Fruit fly (Drosophila melanogaster) whole organism, wandering third instar larva: ENCODE measurements around the gene Swip-1.
A peak's percentile ranks its signal among the peaks of the same experiment; 100 is the strongest.

Experiments
- Abd-B ChIP-seq: fragments of >200 bp; optimal IDR thresholded peaks from 2 replicates; lab custom pipeline; 2017; ENCODE audit warnings: missing biosample characterization, missing genetic modification characterization
- CG32264 ChIP-seq: fragments of 200-800 bp; sonication (Bioruptor generic); optimal IDR thresholded peaks from 2 replicates; lab custom pipeline; 2016; ENCODE audit warnings: missing biosample characterization, missing genetic modification characterization
- CG9705 ChIP-seq: fragments of 200-800 bp; sonication (Bioruptor generic); optimal IDR thresholded peaks from 2 replicates; lab custom pipeline; 2018; ENCODE audit warnings: missing biosample characterization, mild to moderate bottlenecking, missing genetic modification characterization
- CrebA ChIP-seq: fragments of 200-800 bp; sonication (Bioruptor generic); optimal IDR thresholded peaks from 2 replicates; lab custom pipeline; 2016; ENCODE audit warnings: missing biosample characterization, mild to moderate bottlenecking, missing genetic modification characterization, borderline replicate concordance
- Dfd ChIP-seq: fragments of >200 bp; optimal IDR thresholded peaks from 2 replicates; lab custom pipeline; 2017; ENCODE audit warnings: missing biosample characterization, missing genetic modification characterization
- Dif ChIP-seq: fragments of 200-275, 200-300 bp; sonication (Bioruptor generic); optimal IDR thresholded peaks from 2 replicates; lab custom pipeline; 2018; ENCODE audit warnings: missing biosample characterization, missing genetic modification characterization; ENCODE audit not compliant: partially characterized antibody
- GATAd ChIP-seq: sonication (Bioruptor generic); optimal IDR thresholded peaks from 2 replicates; lab custom pipeline; 2016; ENCODE audit warnings: missing biosample characterization, missing genetic modification characterization
- HLH106 ChIP-seq: fragments of 200-800 bp; optimal IDR thresholded peaks from 3 replicates; lab custom pipeline; 2019; ENCODE audit warnings: missing biosample characterization, mild to moderate bottlenecking, missing genetic modification characterization, moderate library complexity
- Hnf4 ChIP-seq: fragments of 200-800 bp; sonication (Bioruptor generic); optimal IDR thresholded peaks from 2 replicates; lab custom pipeline; 2016; ENCODE audit warnings: missing biosample characterization, mild to moderate bottlenecking, missing genetic modification characterization
- Hr78 ChIP-seq: fragments of >200 bp; optimal IDR thresholded peaks from 2 replicates; lab custom pipeline; 2017; ENCODE audit warnings: missing biosample characterization, missing genetic modification characterization
- Hr83 ChIP-seq: fragments of 200-300 bp; sonication (Bioruptor generic); optimal IDR thresholded peaks from 2 replicates; lab custom pipeline; 2016; ENCODE audit warnings: missing biosample characterization, mild to moderate bottlenecking, missing genetic modification characterization, moderate library complexity; ENCODE audit not compliant: poor library complexity, severe bottlenecking
- Jra ChIP-seq: sonication (Bioruptor generic); optimal IDR thresholded peaks from 2 replicates; lab custom pipeline; 2016; ENCODE audit warnings: missing biosample characterization, missing genetic modification characterization
- Mio ChIP-seq: sonication (Bioruptor generic); optimal IDR thresholded peaks from 2 replicates; lab custom pipeline; 2016; ENCODE audit warnings: missing biosample characterization, missing genetic modification characterization
- Myc ChIP-seq: fragments of >200 bp; optimal IDR thresholded peaks from 2 replicates; lab custom pipeline; 2017
- N ChIP-seq: fragments of >200 bp; optimal IDR thresholded peaks from 2 replicates; lab custom pipeline; 2018; ENCODE audit warnings: missing biosample characterization, missing external identifiers, missing genetic modification characterization
- OdsH ChIP-seq: fragments of 200-800 bp; sonication (Bioruptor generic); optimal IDR thresholded peaks from 2 replicates; lab custom pipeline; 2016; ENCODE audit warnings: missing biosample characterization, mild to moderate bottlenecking, missing genetic modification characterization
- Rel ChIP-seq, 2 experiments: fragments of 200-800 bp; sonication (Bioruptor generic) in 1 of 2; optimal IDR thresholded peaks; 2 replicates in 1 of 2; 3 replicates in 1 of 2; lab custom pipeline; 2016 to 2019; ENCODE audit warnings: mild to moderate bottlenecking in 2 of 2, missing biosample characterization in 2 of 2, missing genetic modification characterization in 2 of 2, moderate library complexity in 1 of 2
- Sp1 ChIP-seq: fragments of 200-800 bp; sonication (Bioruptor generic); optimal IDR thresholded peaks from 3 replicates; lab custom pipeline; 2019; ENCODE audit warnings: missing biosample characterization, mild to moderate bottlenecking, missing genetic modification characterization, moderate library complexity
- Vsx2 ChIP-seq: fragments of 200-300, 225-300 bp; sonication (Bioruptor generic); optimal IDR thresholded peaks from 2 replicates; lab custom pipeline; 2018; ENCODE audit warnings: missing biosample characterization, missing genetic modification characterization; ENCODE audit not compliant: partially characterized antibody
- br ChIP-seq: fragments of 200-800 bp; sonication (Bioruptor generic); optimal IDR thresholded peaks from 2 replicates; lab custom pipeline; 2016; ENCODE audit warnings: missing biosample characterization, missing genetic modification characterization
- brk ChIP-seq: fragments of 200-800 bp; sonication (Bioruptor generic); optimal IDR thresholded peaks from 2 replicates; lab custom pipeline; 2016; ENCODE audit warnings: missing biosample characterization, mild to moderate bottlenecking, missing genetic modification characterization
- dl ChIP-seq, 2 experiments: fragments of 175-275, 200-275 bp in 1 of 2; fragments of 200-275 bp in 1 of 2; sonication (Bioruptor generic); optimal IDR thresholded peaks; lab custom pipeline; 2018; ENCODE audit warnings: mild to moderate bottlenecking in 2 of 2, missing biosample characterization in 2 of 2, missing genetic modification characterization in 2 of 2, moderate library complexity in 2 of 2; ENCODE audit not compliant: partially characterized antibody in 2 of 2, insufficient read depth in 1 of 2
- dmrt93B ChIP-seq: fragments of 200-800 bp; sonication (Bioruptor generic); optimal IDR thresholded peaks from 2 replicates; lab custom pipeline; 2018; ENCODE audit warnings: missing biosample characterization, mild to moderate bottlenecking, missing genetic modification characterization
- dsf ChIP-seq: sonication (Bioruptor generic); optimal IDR thresholded peaks from 2 replicates; lab custom pipeline; 2016; ENCODE audit warnings: missing biosample characterization, missing genetic modification characterization, borderline replicate concordance
- ey ChIP-seq: fragments of 200-800 bp; sonication (Bioruptor generic); optimal IDR thresholded peaks from 2 replicates; lab custom pipeline; 2016; ENCODE audit warnings: missing biosample characterization, missing genetic modification characterization
- foxo ChIP-seq, 2 experiments: fragments of 200-800 bp; sonication (Bioruptor generic); optimal IDR thresholded peaks; 2 replicates in 1 of 2; 3 replicates in 1 of 2; lab custom pipeline; 2016 to 2017; ENCODE audit warnings: missing biosample characterization in 2 of 2, missing genetic modification characterization in 2 of 2
- fru ChIP-seq: fragments of 200-800 bp; sonication (Bioruptor generic); optimal IDR thresholded peaks from 3 replicates; lab custom pipeline; 2016; ENCODE audit warnings: missing biosample characterization, mild to moderate bottlenecking, missing genetic modification characterization
- h ChIP-seq: fragments of 200-800 bp; sonication (Bioruptor generic); optimal IDR thresholded peaks from 3 replicates; lab custom pipeline; 2016; ENCODE audit warnings: missing biosample characterization, mild to moderate bottlenecking, missing genetic modification characterization
- jim ChIP-seq: fragments of 175-275, 200-325 bp; sonication (Bioruptor generic); optimal IDR thresholded peaks from 2 replicates; lab custom pipeline; 2016; ENCODE audit warnings: missing biosample characterization, mild to moderate bottlenecking, missing genetic modification characterization
- lola ChIP-seq: fragments of >200 bp; optimal IDR thresholded peaks from 2 replicates; lab custom pipeline; 2017; ENCODE audit warnings: missing biosample characterization, missing genetic modification characterization
- pan ChIP-seq: fragments of >200 bp; optimal IDR thresholded peaks from 2 replicates; lab custom pipeline; 2017
- psq ChIP-seq: fragments of 200-800 bp; sonication (Bioruptor generic); optimal IDR thresholded peaks from 3 replicates; lab custom pipeline; 2017; ENCODE audit warnings: missing biosample characterization, mild to moderate bottlenecking, missing genetic modification characterization, moderate library complexity
- rgr ChIP-seq: fragments of 200-800 bp; sonication (Bioruptor generic); optimal IDR thresholded peaks from 3 replicates; lab custom pipeline; 2016; ENCODE audit warnings: missing biosample characterization, mild to moderate bottlenecking, missing genetic modification characterization
- sage ChIP-seq: fragments of 200-800 bp; sonication (Bioruptor generic); optimal IDR thresholded peaks from 2 replicates; lab custom pipeline; 2016; ENCODE audit warnings: missing biosample characterization, mild to moderate bottlenecking, missing genetic modification characterization
- sv ChIP-seq: fragments of 200-800 bp; sonication (Bioruptor generic); optimal IDR thresholded peaks from 3 replicates; lab custom pipeline; 2016; ENCODE audit warnings: missing biosample characterization, missing genetic modification characterization
- tai ChIP-seq: sonication (Bioruptor generic); optimal IDR thresholded peaks from 2 replicates; lab custom pipeline; 2016; ENCODE audit warnings: missing biosample characterization, missing genetic modification characterization
- woc ChIP-seq: sonication (Bioruptor generic); optimal IDR thresholded peaks from 2 replicates; lab custom pipeline; 2016; ENCODE audit warnings: missing biosample characterization, mild to moderate bottlenecking, missing genetic modification characterization

The Swip-1 gene

DNA sequence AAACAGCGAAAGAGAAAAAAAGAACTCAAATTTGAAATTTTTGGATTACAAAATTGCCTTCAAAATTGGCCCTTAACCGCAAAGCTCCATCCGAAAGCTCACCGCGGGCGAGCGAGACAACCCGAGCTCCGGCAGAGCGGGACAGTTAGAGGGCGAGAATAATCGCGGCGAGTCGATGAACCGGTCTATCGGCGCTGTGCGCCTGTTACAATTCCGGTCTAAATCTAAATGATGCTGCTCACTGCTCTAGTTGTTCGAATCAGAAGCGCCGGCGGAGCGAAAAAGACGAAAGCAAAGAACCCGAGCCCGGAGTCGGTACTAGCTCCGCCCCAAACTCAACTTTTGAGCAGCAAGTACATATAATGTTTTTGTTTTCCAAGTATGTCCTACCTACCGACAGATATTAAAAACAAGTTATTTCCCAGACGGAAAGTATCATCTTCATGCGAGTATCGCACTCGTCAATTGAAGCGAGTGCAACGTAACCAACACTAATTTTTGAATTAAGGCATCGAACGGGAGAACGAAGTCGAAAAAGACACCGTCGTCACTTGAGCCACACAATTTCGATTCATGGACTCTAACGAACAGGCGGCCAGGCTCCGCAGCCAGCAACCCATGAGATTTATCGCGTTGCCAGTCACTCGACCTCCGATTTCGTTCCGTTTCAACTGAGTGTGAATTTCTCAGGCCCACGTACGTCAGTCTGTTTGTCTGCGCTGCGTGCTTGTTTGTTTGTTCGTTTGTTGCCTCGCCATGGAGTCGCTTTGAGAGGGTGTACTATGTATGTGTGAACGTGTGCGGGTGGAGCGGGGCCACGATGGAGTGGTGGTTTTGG is 42.7 kb downstream of the Swip-1 start:
- TF ChIP-seq Abd-B (GFP tag; lab: Kevin White, UChicago): no peak
- peak; percentile 70 to 83 for TF ChIP-seq dl (GFP tag; optimal IDR thresholded peaks at IDR 0.05; lab: Kevin White, UChicago; ENCODE audit: insufficient read depth in 1 of 2, partially characterized antibody in 2 of 2)
- peak; percentile 46 for TF ChIP-seq woc (GFP tag; lab: Kevin White, UChicago)
- peak; percentile 45 for TF ChIP-seq Rel (GFP tag; optimal IDR thresholded peaks at IDR 0.05; lab: Kevin White, UChicago)
- TF ChIP-seq Rel (tag; optimal IDR thresholded peaks at IDR 0.05; lab: Kevin White, UChicago): peak; percentile 71
- peak; percentile 62 for TF ChIP-seq br
- peak; percentile 86 for TF ChIP-seq Vsx2 (GFP tag; lab: Kevin White, UChicago)
- no peak for TF ChIP-seq N (GFP tag; lab: Kevin White, UChicago)
- peak; percentile 90 for TF ChIP-seq CrebA
- TF ChIP-seq HLH106: no peak
- TF ChIP-seq GATAd (GFP tag; lab: Kevin White, UChicago): no peak
- peak; percentile 50 for TF ChIP-seq Hnf4 (GFP tag; lab: Kevin White, UChicago)
- no peak for TF ChIP-seq sage (GFP tag; lab: Kevin White, UChicago)
- no peak for TF ChIP-seq Hr78 (GFP tag; lab: Kevin White, UChicago)
- no peak for TF ChIP-seq Jra
- TF ChIP-seq lola (GFP tag; lab: Kevin White, UChicago): no peak
- TF ChIP-seq CG32264 (GFP tag; lab: Kevin White, UChicago): no peak
- no peak for TF ChIP-seq tai
- peak; percentile 87 for TF ChIP-seq Dif (GFP tag; lab: Kevin White, UChicago)
- no peak for TF ChIP-seq Dfd
- TF ChIP-seq dmrt93B: no peak
- no peak for TF ChIP-seq rgr (GFP tag; lab: Kevin White, UChicago)
- no peak for TF ChIP-seq CG9705 (GFP tag; lab: Kevin White, UChicago)
- TF ChIP-seq Hr83 (GFP tag; lab: Kevin White, UChicago): no peak
- TF ChIP-seq brk (GFP tag; lab: Kevin White, UChicago): peak; percentile 59
- no peak for TF ChIP-seq jim (GFP tag; lab: Kevin White, UChicago)
- TF ChIP-seq h (GFP tag; lab: Kevin White, UChicago): peak; percentile 4
- peak; percentile 18 for TF ChIP-seq fru (GFP tag; lab: Kevin White, UChicago)
- peak; percentile 11 for TF ChIP-seq ey (GFP tag; lab: Kevin White, UChicago)
- no peak for TF ChIP-seq dsf (GFP tag; lab: Kevin White, UChicago)
- no peak for TF ChIP-seq sv (GFP tag; lab: Kevin White, UChicago)
- TF ChIP-seq OdsH (GFP tag; lab: Kevin White, UChicago): no peak
- peak; percentile 33 for TF ChIP-seq Sp1 (GFP tag; lab: Kevin White, UChicago)
- no peak for TF ChIP-seq pan (lab: Kevin White, UChicago)
- no peak for TF ChIP-seq foxo (GFP tag; optimal IDR thresholded peaks at IDR 0.05; lab: Kevin White, UChicago)
- TF ChIP-seq Mio (GFP tag; lab: Kevin White, UChicago): no peak
- no peak for TF ChIP-seq Myc (lab: Kevin White, UChicago)
- TF ChIP-seq psq (GFP tag; lab: Kevin White, UChicago): peak; percentile 48

DNA sequence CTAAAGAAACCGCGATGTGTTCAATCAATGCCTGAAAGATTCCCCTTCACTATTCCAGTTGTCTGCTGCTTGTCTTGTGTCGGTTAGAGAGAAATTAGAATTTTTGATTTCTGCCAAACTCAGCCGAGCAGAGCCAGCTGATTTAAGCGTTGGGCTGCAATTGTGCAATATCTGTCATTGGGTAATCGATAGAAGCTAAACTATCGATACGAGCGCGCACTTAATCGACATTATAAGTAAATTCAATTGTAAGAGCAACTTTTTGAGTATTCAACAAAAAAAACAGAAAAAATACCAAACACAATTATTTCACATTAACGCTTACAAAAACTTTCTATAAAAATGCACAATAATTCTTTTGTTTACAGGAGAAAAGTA is 43.3 kb downstream of the Swip-1 start, which contains the start of gene ssp3:
Gene ssp3, minus strand, starts transcription at position 164 of the 378 bp plus-strand sequence.
- TF ChIP-seq Hr83 (GFP tag; lab: Kevin White, UChicago): no peak
- peak; percentile 13 for TF ChIP-seq tai
